Fruit fly (Drosophila melanogaster): Measurements from ENCODE around the gene GatA.

GatA gene

DNA sequence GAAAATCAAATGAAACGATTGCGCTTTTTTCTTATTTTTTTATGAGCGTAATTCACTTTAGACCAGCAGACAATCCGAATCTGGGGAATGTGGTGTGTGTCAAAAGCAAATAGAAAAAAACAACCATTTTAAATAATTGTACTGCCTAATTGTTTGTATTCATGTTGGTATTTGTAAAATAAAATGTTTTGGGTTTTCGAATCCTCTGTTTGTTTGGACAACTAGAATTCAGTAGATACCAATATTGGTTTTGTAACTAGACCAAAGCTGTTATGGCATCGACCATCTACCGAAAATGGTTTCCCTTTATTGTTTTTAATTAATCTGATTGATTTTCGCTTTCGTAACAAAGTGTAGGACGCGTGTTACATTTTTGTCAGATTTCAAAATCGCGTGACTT lies 17.7 kb downstream of the GatA start (continued):
- TF ChIP-seq h (optimal IDR thresholded peaks at IDR 0.05) (no peak), sima (GFP tag; optimal IDR thresholded peaks at IDR 0.05) (no peak), CG12155 (GFP tag; optimal IDR thresholded peaks at IDR 0.05) (no peak), sob (GFP tag; IDR thresholded peaks at IDR 0.05) (no peak), dysf (GFP tag; IDR thresholded peaks at IDR 0.05) (peak; percentile 38; the same call in 2 of the 3 replicates), CG1233 (GFP tag; optimal IDR thresholded peaks at IDR 0.05) (peak; percentile 20), hkb (optimal IDR thresholded peaks at IDR 0.05) (no peak), hkb (GFP tag; IDR thresholded peaks at IDR 0.05) (no peak), tll (GFP tag; optimal IDR thresholded peaks at IDR 0.05) (peak in 1 of 2 experiments; percentile 36), CG18764 (GFP tag; optimal IDR thresholded peaks at IDR 0.05) (peak; percentile 33), CG15269 (tag; optimal IDR thresholded peaks at IDR 0.05) (peak; percentile 21), nmo (GFP tag; optimal IDR thresholded peaks at IDR 0.05) (peak; percentile 10), Bgb (GFP tag; IDR thresholded peaks at IDR 0.05; ENCODE audit: partially characterized antibody) (no peak), Max (GFP tag; optimal IDR thresholded peaks at IDR 0.05) (peak; percentile 7), CG11456 (GFP tag; IDR thresholded peaks at IDR 0.05) (no peak), slou (GFP tag; optimal IDR thresholded peaks at IDR 0.05) (peak; percentile 13), CoRest (tag; optimal IDR thresholded peaks at IDR 0.05) (peak; percentile 39), fd102C (GFP tag; optimal IDR thresholded peaks at IDR 0.05) (peak; percentile 47), Hand (GFP tag; optimal IDR thresholded peaks at IDR 0.05) (no peak), grn (GFP tag; optimal IDR thresholded peaks at IDR 0.05) (peak; percentile 1), seq (GFP tag; IDR thresholded peaks at IDR 0.05) (no peak), CG7987 (GFP tag; optimal IDR thresholded peaks at IDR 0.05) (peak; percentile 2), sens (GFP tag) (peak; percentile 74), CG8290 (GFP tag; optimal IDR thresholded peaks at IDR 0.05) (no peak), CG8290 (tag; optimal IDR thresholded peaks at IDR 0.05) (peak in 1 of 2 experiments; percentile 44)

- TF ChIP-seq chinmo (GFP tag; IDR thresholded peaks at IDR 0.05; ENCODE audit: partially characterized antibody) (0 out of 4 replicates have a peak, but pooled peaks have one; percentile 51), tgo (GFP tag; IDR thresholded peaks at IDR 0.05) (no peak), Hr78 (GFP tag; optimal IDR thresholded peaks at IDR 0.05) (peak in 1 of 2 experiments; percentile 20), CG8359 (GFP tag; optimal IDR thresholded peaks at IDR 0.05; ENCODE audit: borderline replicate concordance) (no peak), vvl (GFP tag; IDR thresholded peaks at IDR 0.05) (peak; percentile 54), CG12769 (tag; optimal IDR thresholded peaks at IDR 0.05) (peak; percentile 56), ftz-f1 (GFP tag; optimal IDR thresholded peaks at IDR 0.05) (peak; percentile 21), CG8478 (optimal IDR thresholded peaks at IDR 0.05) (no peak), Tbp (GFP tag; optimal IDR thresholded peaks at IDR 0.05) (no peak), CG13894 (tag; optimal IDR thresholded peaks at IDR 0.05) (peak; percentile 64), ap (GFP tag; IDR thresholded peaks at IDR 0.05) (0 out of 2 replicates have a peak, but pooled peaks have one; percentile 13), sug (tag; optimal IDR thresholded peaks at IDR 0.05) (peak; percentile 11), gcm2 (GFP tag; optimal IDR thresholded peaks at IDR 0.05) (no peak), sd (tag; optimal IDR thresholded peaks at IDR 0.05) (peak; percentile 85), Deaf1 (tag; optimal IDR thresholded peaks at IDR 0.05) (peak; percentile 33), Usf (GFP tag; optimal IDR thresholded peaks at IDR 0.05) (no peak), mirr (GFP tag; optimal IDR thresholded peaks at IDR 0.05) (peak; percentile 40), sr (GFP tag; IDR thresholded peaks at IDR 0.05) (no peak), gsb-n (tag; optimal IDR thresholded peaks at IDR 0.05) (peak; percentile 21), CG15073 (GFP tag; optimal IDR thresholded peaks at IDR 0.05) (no peak), Ets65A (GFP tag) (peak; percentile 81), fd96Cb (tag; optimal IDR thresholded peaks at IDR 0.05) (no peak), Sin3A (optimal IDR thresholded peaks at IDR 0.05) (no peak), Doc3 (GFP tag; IDR thresholded peaks at IDR 0.05; ENCODE audit: partially characterized antibody) (0 out of 3 replicates have a peak, but pooled peaks have one; percentile 15), Gsc (GFP tag; IDR thresholded peaks at IDR 0.05) (no peak), CG31441 (GFP tag; IDR thresholded peaks at IDR 0.05) (no peak), CG1792 (GFP tag; optimal IDR thresholded peaks at IDR 0.05) (no peak), oc (tag; optimal IDR thresholded peaks at IDR 0.05) (peak; percentile 10), Ravus (GFP tag; IDR thresholded peaks at IDR 0.05) (no peak)
These were observed 27.0 kb downstream of the GatA start for dm6 chr3R:19001701-19002100.
